Fruit fly (Drosophila melanogaster): ENCODE results near the gene cher.

Gene cher

DNA sequence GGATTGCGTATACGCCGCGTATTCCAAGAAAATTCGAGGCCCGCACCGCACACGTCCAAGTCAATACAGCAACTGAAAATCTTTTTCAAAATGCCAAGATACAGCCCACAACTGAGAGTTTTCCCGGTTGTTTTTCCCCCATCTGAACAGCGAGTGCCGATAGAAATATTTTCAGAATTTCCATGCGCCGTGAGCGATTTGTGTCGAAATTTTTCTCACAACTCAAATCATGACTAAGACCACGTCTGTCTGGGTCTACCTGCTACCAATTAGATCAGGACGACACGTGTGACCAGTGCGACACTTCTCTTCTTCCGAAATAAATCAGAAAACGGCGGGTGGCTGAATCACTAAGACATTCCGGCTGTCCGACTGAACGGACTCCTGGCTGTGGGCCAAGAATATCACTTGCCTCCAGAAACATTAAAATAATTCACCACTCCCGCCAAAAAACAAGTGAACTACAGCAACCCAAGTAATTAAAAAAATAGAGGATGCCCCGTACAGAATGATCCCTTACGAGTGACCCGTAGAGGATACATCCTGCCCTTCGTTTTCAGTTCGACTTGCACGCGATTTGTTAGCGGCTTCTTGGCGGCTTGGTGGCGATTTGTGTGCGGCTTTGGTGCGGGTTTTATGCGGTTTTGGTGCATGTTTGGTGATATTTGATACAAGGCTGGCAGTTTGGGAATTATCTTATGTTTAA lies at the start of gene cher:
Gene cher, minus strand, starts transcription at position 51 of the 706 bp plus-strand sequence.
- TF ChIP-seq CTCF (optimal IDR thresholded peaks at IDR 0.05) (no peak), CG8478 (optimal IDR thresholded peaks at IDR 0.05) (no peak)

DNA sequence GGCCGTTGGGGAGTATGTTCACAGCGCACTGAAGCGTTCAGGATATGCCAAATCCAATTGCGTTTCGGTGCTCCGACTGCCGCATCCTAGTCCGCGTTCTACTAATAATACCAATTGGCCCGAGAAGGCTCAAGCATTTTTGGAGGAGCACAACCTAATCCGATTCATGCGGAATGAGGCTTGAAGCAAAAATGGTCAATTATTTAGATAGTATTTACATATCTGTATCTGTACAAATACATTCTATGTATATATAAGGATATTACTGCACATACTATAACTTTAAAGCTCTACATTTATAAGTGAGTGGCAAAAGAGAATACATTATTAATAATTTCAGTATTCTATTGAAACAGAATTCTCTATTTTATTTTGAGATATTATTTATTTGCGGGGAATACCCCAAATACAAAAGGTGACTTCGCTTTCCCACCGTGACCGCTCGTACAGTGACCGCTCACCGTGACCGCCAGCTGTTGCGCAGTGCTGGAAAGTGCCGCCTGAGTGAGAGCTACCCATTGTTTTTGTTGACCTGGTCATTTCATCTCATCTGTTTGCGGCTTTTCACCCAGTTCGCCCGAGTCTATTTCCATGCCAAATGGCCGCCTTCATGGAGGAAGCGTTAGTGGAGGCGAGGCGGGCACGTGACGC lies 26.3 kb upstream of the cher start, which contains the start of gene CG5292:
Gene CG5292, plus strand, starts transcription at position 486 of the 651 bp plus-strand sequence.
- TF ChIP-seq CG8478 (optimal IDR thresholded peaks at IDR 0.05), result no peak
- peak in 1 of 2 experiments; percentile 24 for TF ChIP-seq CTCF (optimal IDR thresholded peaks at IDR 0.05)

DNA sequence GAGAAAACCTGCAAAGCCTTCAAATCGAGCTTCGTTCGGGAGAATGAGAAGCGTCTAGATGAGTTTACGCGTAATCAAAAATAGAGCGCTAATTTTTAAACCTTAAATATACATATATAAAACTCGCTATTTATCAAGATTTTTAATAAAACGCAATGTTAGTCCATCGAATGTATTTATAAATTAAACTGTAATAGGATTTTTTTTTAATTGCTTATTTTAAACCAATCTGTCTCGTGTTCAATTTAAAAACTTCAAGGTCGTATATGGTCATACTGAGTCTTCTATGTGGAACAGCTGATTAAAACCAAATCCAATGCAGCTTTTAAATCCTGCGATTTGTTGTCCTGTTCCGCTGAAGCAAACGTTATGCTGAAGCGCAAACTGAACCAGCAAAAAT lies 25.1 kb upstream of the cher start, which contains the start of gene Smug:
Gene Smug, plus strand, starts transcription at position 301 of the 400 bp plus-strand sequence.
- no peak for TF ChIP-seq CG8478 (optimal IDR thresholded peaks at IDR 0.05)
- TF ChIP-seq CTCF (optimal IDR thresholded peaks at IDR 0.05), result no peak

- no peak for TF ChIP-seq CG8478 (optimal IDR thresholded peaks at IDR 0.05)
- TF ChIP-seq CTCF (optimal IDR thresholded peaks at IDR 0.05), result no peak
Observed at dm6 chr3R:17149080-17149746, 24.0 kb upstream of the cher start, which contains the start of the genes m-cup and Det. m-cup (minus strand) TSS chr3R:17149412. Det (plus strand) TSS chr3R:17149667.

DNA sequence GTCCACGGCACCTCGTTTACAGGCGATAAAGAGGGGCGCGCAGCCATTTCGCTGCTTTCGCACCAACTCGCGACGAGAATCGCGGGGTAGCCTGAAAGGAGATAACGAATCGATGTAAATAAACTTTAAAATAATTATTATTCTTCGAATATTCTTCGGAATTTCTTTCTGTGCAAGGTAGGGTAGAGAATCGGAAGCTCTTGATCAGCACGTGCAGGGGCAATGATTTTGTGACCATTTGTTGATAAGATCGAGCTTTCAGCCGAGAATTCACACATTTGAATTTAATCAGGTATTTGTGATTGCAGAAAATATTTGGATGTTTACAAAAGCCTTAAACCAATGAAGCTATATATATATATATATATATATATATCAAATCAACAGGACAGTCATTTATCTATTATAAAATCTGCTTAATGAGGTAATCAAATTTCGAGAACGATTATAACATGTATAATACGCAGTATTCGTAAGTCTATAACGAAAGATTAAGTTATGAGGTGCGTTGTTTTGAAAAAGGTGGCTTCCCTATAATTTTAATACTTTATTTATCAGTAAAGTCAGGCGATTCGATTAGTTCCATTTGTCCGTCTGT lies 22.6 kb upstream of the cher start:
- TF ChIP-seq CG8478 (optimal IDR thresholded peaks at IDR 0.05) (no peak), CTCF (optimal IDR thresholded peaks at IDR 0.05) (no peak)

dm6 chr3R:17142304-17142703 lies 17.1 kb upstream of the cher start, which contains the start of gene TwdlW:
TwdlW (minus strand) TSS chr3R:17142404.
- TF ChIP-seq CTCF (optimal IDR thresholded peaks at IDR 0.05) (no peak), CG8478 (optimal IDR thresholded peaks at IDR 0.05) (no peak)

DNA sequence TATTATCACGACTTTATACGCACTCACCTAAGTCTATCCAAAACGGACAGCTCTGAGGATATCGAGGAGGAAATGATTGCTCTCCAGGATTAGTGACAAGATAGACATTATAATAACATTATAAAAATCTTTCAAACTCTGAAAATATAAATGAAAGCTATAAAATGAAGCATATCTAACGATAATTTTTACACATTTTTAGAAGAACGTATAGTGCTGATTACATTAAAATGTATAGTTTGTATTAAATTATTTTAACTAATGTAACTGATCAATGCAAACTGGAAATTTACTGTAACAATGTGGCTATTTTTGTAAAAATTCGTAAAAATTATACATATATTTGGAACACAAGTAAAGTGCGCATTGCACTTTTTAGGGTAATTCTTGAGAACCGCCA lies 13.5 kb upstream of the cher start, which contains the start of gene CG5265:
Gene CG5265, plus strand, starts transcription at position 301 of the 400 bp plus-strand sequence.
- TF ChIP-seq CG8478 (optimal IDR thresholded peaks at IDR 0.05) (no peak), CTCF (optimal IDR thresholded peaks at IDR 0.05) (no peak)

dm6 chr3R:17137593-17137992 lies 12.4 kb upstream of the cher start, which contains the start of gene CG5255:
CG5255 (plus strand) TSS chr3R:17137893.
- TF ChIP-seq CTCF (optimal IDR thresholded peaks at IDR 0.05), result no peak
- no peak for TF ChIP-seq CG8478 (optimal IDR thresholded peaks at IDR 0.05)

dm6 chr3R:17135747-17136146 lies 10.6 kb upstream of the cher start, which contains the start of gene CG5246:
CG5246 (plus strand) TSS chr3R:17136111.
- TF ChIP-seq CTCF (optimal IDR thresholded peaks at IDR 0.05) (no peak), CG8478 (optimal IDR thresholded peaks at IDR 0.05) (no peak)

- TF ChIP-seq CTCF (optimal IDR thresholded peaks at IDR 0.05), result no peak
- TF ChIP-seq CG8478 (optimal IDR thresholded peaks at IDR 0.05), result no peak
Observed at dm6 chr3R:17133897-17134296, 8.7 kb upstream of the cher start, which contains the start of gene CG31267. CG31267 (plus strand) TSS chr3R:17134197.

dm6 chr3R:17132098-17132712 lies 7.0 kb upstream of the cher start, which contains the start of the genes CG4053 and CG31266:
CG4053 (minus strand) TSS chr3R:17132198.
CG31266 (plus strand) TSS chr3R:17132662.
- no peak for TF ChIP-seq CTCF (optimal IDR thresholded peaks at IDR 0.05)
- no peak for TF ChIP-seq CG8478 (optimal IDR thresholded peaks at IDR 0.05)

DNA sequence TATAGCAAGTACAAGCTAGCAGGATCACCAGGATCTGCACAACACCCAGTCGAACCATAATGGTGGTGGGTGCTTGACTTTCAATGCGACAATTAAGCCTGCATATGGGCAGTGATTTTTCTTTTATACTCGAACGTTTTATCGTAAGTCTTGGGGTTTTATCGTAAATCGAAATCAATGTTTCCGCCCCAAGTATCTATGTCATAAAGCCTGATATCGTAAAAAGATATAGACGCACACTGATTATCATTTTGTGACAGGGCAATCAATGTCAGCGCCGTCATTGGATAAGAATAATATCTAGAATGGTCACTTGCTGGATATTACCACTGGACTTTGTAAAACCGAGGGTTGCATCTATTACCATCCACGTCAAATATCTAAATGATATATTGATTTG lies 5.1 kb upstream of the cher start, which contains the start of gene CG17475:
Gene CG17475, minus strand, starts transcription at position 101 of the 400 bp plus-strand sequence.
- TF ChIP-seq CG8478 (optimal IDR thresholded peaks at IDR 0.05) (no peak), CTCF (optimal IDR thresholded peaks at IDR 0.05) (no peak)

DNA sequence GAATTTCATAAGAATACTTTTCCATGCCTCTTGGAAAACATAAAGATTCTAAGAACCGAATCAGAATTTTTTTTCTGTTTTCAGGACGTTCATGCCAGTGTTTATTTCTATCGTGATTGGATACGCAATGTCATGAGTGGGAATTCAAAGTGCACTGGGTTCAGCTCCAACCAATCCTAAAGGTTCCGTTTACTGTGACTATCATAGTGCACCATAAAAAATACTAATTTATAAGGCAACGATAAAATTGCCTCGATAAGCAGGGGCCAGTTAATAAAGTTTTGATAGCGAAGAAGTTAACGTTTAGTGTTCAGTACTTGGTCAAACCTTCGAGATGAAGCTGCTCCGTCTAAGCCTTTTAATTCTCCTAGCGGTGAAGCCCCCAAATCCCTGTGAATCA lies 2.7 kb upstream of the cher start, which contains the start of gene CG31265:
Gene CG31265, plus strand, starts transcription at position 301 of the 400 bp plus-strand sequence.
- TF ChIP-seq CTCF (optimal IDR thresholded peaks at IDR 0.05), result no peak
- TF ChIP-seq CG8478 (optimal IDR thresholded peaks at IDR 0.05), result no peak

DNA sequence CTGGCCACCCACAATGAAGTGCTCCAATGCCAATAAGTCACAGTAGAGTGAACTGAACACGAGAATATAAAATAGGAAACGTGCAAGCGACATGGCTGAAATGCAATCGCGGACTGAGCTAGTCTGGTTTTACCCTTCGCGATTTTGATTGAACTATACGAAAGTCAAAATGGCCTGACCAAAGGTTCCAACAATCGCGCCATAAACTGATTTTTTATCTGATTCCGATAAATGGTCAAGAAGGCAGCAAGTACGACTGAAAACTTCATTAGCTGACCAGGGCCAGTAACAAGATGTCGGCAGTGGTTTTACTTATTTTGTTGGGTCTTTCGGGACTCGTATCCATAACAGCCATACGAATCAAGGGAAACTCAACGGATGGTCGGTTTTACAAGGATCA lies 1.6 kb upstream of the cher start, which contains the start of the genes CG17477 and CG31269:
Gene CG17477, minus strand, starts transcription at position 101 of the 400 bp plus-strand sequence.
Gene CG31269, plus strand, starts transcription at position 289 of the 400 bp plus-strand sequence.
- no peak for TF ChIP-seq CG8478 (optimal IDR thresholded peaks at IDR 0.05)
- no peak for TF ChIP-seq CTCF (optimal IDR thresholded peaks at IDR 0.05)

Measured in S2 (cell line).